Worm (Caenorhabditis elegans) whole organism, young adult: ENCODE data around the gene C06G4.6.

Experiments used
- D2030.7 ChIP-seq: fragments of 200-800 bp; sonication (Bioruptor generic); IDR thresholded peaks from 2 replicates; pipeline ENCODE4 v1.3.6; 2022; ENCODE audit warnings: missing genetic modification reagents, missing genetic modification characterization, missing compliant biosample characterization
- F22D6.2 ChIP-seq: sonication (generic microtip); optimal IDR thresholded peaks from 2 replicates; lab custom pipeline; 2016; ENCODE audit warnings: mild to moderate bottlenecking, missing genetic modification characterization, missing compliant biosample characterization
- F33H1.4 ChIP-seq: fragments of 200-800 bp; sonication (Bioruptor generic); IDR thresholded peaks from 2 replicates; pipeline ENCODE4 v1.3.6; 2022; ENCODE audit warnings: missing genetic modification reagents, missing genetic modification characterization, missing compliant biosample characterization
- F37B4.10 ChIP-seq: fragments of 200-800 bp; sonication (Bioruptor generic); IDR thresholded peaks from 2 replicates; pipeline ENCODE4 v1.3.6; 2022; ENCODE audit warnings: missing genetic modification characterization, missing compliant biosample characterization
- F39B2.1 ChIP-seq: fragments of 200-800 bp; sonication (Bioruptor generic); IDR thresholded peaks from 2 replicates; pipeline ENCODE4 v1.3.6; 2022; ENCODE audit warnings: missing genetic modification reagents, missing genetic modification characterization, missing compliant biosample characterization
- F52B5.7 ChIP-seq: sonication (generic microtip); optimal IDR thresholded peaks from 2 replicates; lab custom pipeline; 2016; ENCODE audit warnings: mild to moderate bottlenecking, missing genetic modification characterization, missing compliant biosample characterization
- Y53G8AR.9 ChIP-seq: fragments of 200-800 bp; sonication (Bioruptor generic); conservative IDR thresholded peaks from 2 replicates; pipeline ENCODE4 v1.3.6; 2022; ENCODE audit warnings: missing genetic modification reagents, missing genetic modification characterization, missing compliant biosample characterization
- Y56A3A.18 ChIP-seq: fragments of 200-800 bp; sonication (Bioruptor generic); IDR thresholded peaks from 2 replicates; pipeline ENCODE4 v1.3.6; 2022; ENCODE audit warnings: missing genetic modification reagents, missing genetic modification characterization, missing compliant biosample characterization
- Y67H2A.10 ChIP-seq: fragments of 200-800 bp; sonication (Bioruptor generic); conservative IDR thresholded peaks from 2 replicates; pipeline ENCODE4 v1.3.6; 2022; ENCODE audit warnings: missing genetic modification reagents, missing genetic modification characterization, missing compliant biosample characterization
- Y79H2A.3 ChIP-seq: fragments of 200-800 bp; sonication (Bioruptor generic); conservative IDR thresholded peaks from 2 replicates; pipeline ENCODE4 v1.3.6; 2022; ENCODE audit warnings: missing genetic modification reagents, missing genetic modification characterization, missing compliant biosample characterization
- Y95B8A.8 ChIP-seq: fragments of 200-800 bp; sonication (Bioruptor generic); IDR thresholded peaks from 2 replicates; pipeline ENCODE4 v1.3.6; 2022; ENCODE audit warnings: missing genetic modification reagents, missing genetic modification characterization, missing compliant biosample characterization
- ZK185.1 ChIP-seq: sonication (generic microtip); optimal IDR thresholded peaks from 2 replicates; lab custom pipeline; 2016; ENCODE audit warnings: mild to moderate bottlenecking, missing genetic modification characterization, missing compliant biosample characterization; ENCODE audit not compliant: poor library complexity, severe bottlenecking
- ama-1 ChIP-seq, 3 experiments: fragments of 150-350 bp in 1 of 3; sonication (generic microtip) in 2 of 3; optimal IDR thresholded peaks; 2 replicates each; lab custom pipeline; 2014 to 2018; ENCODE audit warnings: missing biosample characterization in 2 of 3, missing genetic modification characterization in 2 of 3, missing genetic modification reagents in 2 of 3
- attf-3 ChIP-seq: fragments of 200-800 bp; sonication (Bioruptor generic); conservative IDR thresholded peaks from 2 replicates; pipeline ENCODE4 v1.3.6; 2022; ENCODE audit warnings: missing genetic modification reagents, missing genetic modification characterization, missing compliant biosample characterization
- bed-2 ChIP-seq: fragments of 200-800 bp; sonication (Bioruptor generic); IDR thresholded peaks from 2 replicates; pipeline ENCODE4 v1.3.6; 2022; ENCODE audit warnings: missing genetic modification reagents, missing genetic modification characterization, missing compliant biosample characterization
- ccch-3 ChIP-seq: fragments of 200-800 bp; sonication (Bioruptor generic); optimal IDR thresholded peaks from 2 replicates; lab custom pipeline; 2018; ENCODE audit warnings: mild to moderate bottlenecking, missing genetic modification characterization, missing compliant biosample characterization
- dox-1 ChIP-seq: fragments of 200-800 bp; sonication (Bioruptor generic); IDR thresholded peaks from 2 replicates; pipeline ENCODE4 v1.3.6; 2022; ENCODE audit warnings: missing genetic modification reagents, missing genetic modification characterization, missing compliant biosample characterization
- dpl-1 ChIP-seq: fragments of 150-350 bp; optimal IDR thresholded peaks from 2 replicates; lab custom pipeline; 2014; ENCODE audit warnings: missing biosample characterization, missing genetic modification reagents, missing genetic modification characterization
- efl-1 ChIP-seq: fragments of 150-350 bp; optimal IDR thresholded peaks from 2 replicates; lab custom pipeline; 2014; ENCODE audit warnings: missing biosample characterization, missing genetic modification reagents, missing genetic modification characterization
- egl-44 ChIP-seq: fragments of 200-800 bp; sonication (Bioruptor generic); IDR thresholded peaks from 2 replicates; pipeline ENCODE4 v1.3.6; 2022; ENCODE audit warnings: missing genetic modification reagents, missing genetic modification characterization, missing compliant biosample characterization
- ets-4 ChIP-seq: fragments of 200-800 bp; sonication (Bioruptor generic); optimal IDR thresholded peaks from 2 replicates; lab custom pipeline; 2018; ENCODE audit warnings: mild to moderate bottlenecking, missing genetic modification characterization, missing compliant biosample characterization
- lsl-1 ChIP-seq: fragments of 200-800 bp; sonication (Bioruptor generic); optimal IDR thresholded peaks from 2 replicates; lab custom pipeline; 2018; ENCODE audit warnings: mild to moderate bottlenecking, missing genetic modification characterization, moderate library complexity, missing compliant biosample characterization
- madf-3 ChIP-seq: fragments of 200-800 bp; sonication (Bioruptor generic); IDR thresholded peaks from 2 replicates; pipeline ENCODE4 v1.3.6; 2022; ENCODE audit warnings: missing genetic modification reagents, missing genetic modification characterization, missing compliant biosample characterization
- madf-6 ChIP-seq: fragments of 200-800 bp; sonication (Bioruptor generic); IDR thresholded peaks from 2 replicates; pipeline ENCODE4 v1.3.6; 2022; ENCODE audit warnings: missing genetic modification reagents, missing genetic modification characterization, missing compliant biosample characterization
- madf-8 ChIP-seq: fragments of 200-800 bp; sonication (Bioruptor generic); conservative IDR thresholded peaks from 2 replicates; pipeline ENCODE4 v1.3.6; 2022; ENCODE audit warnings: missing genetic modification reagents, missing genetic modification characterization, missing compliant biosample characterization
- mes-4 ChIP-seq: sonication (generic microtip); optimal IDR thresholded peaks from 2 replicates; lab custom pipeline; 2016; ENCODE audit warnings: missing genotype, missing genetic modification characterization, missing compliant biosample characterization
- nfya-2 ChIP-seq: fragments of 200-800 bp; sonication (Bioruptor generic); IDR thresholded peaks from 2 replicates; pipeline ENCODE4 v1.3.6; 2022; ENCODE audit warnings: missing genetic modification reagents, missing genetic modification characterization, missing compliant biosample characterization
- nhr-90 ChIP-seq: sonication (generic microtip); optimal IDR thresholded peaks from 2 replicates; lab custom pipeline; 2016; ENCODE audit warnings: missing genotype, mild to moderate bottlenecking, missing genetic modification characterization, missing compliant biosample characterization
- pha-4 ChIP-seq: fragments of 150-350 bp; sonication (generic microtip); optimal IDR thresholded peaks from 2 replicates; lab custom pipeline; 2014; ENCODE audit warnings: missing biosample characterization, missing genetic modification reagents, missing genetic modification characterization
- snpc-1.1 ChIP-seq: sonication (generic microtip); optimal IDR thresholded peaks from 2 replicates; lab custom pipeline; 2017; ENCODE audit warnings: missing genetic modification characterization, mild to moderate bottlenecking, missing compliant biosample characterization, antibody characterized with exemption, moderate library complexity, missing genotype, missing genetic modification reagents; ENCODE audit not compliant: insufficient read depth
- snpc-1.3 ChIP-seq: sonication (generic microtip); optimal IDR thresholded peaks from 2 replicates; lab custom pipeline; 2017; ENCODE audit warnings: missing genetic modification characterization, mild to moderate bottlenecking, missing compliant biosample characterization, antibody characterized with exemption, moderate library complexity, missing genotype, missing genetic modification reagents; ENCODE audit not compliant: insufficient read depth
- unc-130 ChIP-seq: sonication (generic microtip); optimal IDR thresholded peaks from 2 replicates; lab custom pipeline; 2016; ENCODE audit warnings: missing genetic modification reagents, missing genetic modification characterization, missing compliant biosample characterization
- ztf-18 ChIP-seq: sonication (generic microtip); optimal IDR thresholded peaks from 2 replicates; lab custom pipeline; 2016; ENCODE audit warnings: missing genotype, mild to moderate bottlenecking, missing genetic modification characterization, missing compliant biosample characterization
- ztf-28 ChIP-seq: fragments of 200-800 bp; sonication (Bioruptor generic); IDR thresholded peaks from 2 replicates; pipeline ENCODE4 v1.3.6; 2022; ENCODE audit warnings: missing genetic modification reagents, missing genetic modification characterization, missing compliant biosample characterization

Gene C06G4.6

ce11 chrIII:8027942-8028341 is 23.8 kb downstream of the C06G4.6 start, which contains the start of gene mdt-30 (continued):
- no peak for TF ChIP-seq snpc-1.3
- 0 out of 2 replicates have a peak, but pooled peaks have one; percentile 12 for TF ChIP-seq madf-3 (GFP tag; lab: Robert Waterston, UW)
- no peak for TF ChIP-seq D2030.7
- TF ChIP-seq snpc-1.1, result no peak
- TF ChIP-seq, all 124 proteins: peak for 4

ce11 chrIII:8029487-8029886 is 25.3 kb downstream of the C06G4.6 start, which contains the start of gene F44B9.8:
TSS of gene F44B9.8 (minus strand) at chrIII:8029649.
- no peak for TF ChIP-seq ZK185.1 (tag; lab: Kevin White, UChicago)
- peak; percentile 80 for TF ChIP-seq F33H1.4 (GFP tag; lab: Robert Waterston, UW)
- peak; percentile 9 for TF ChIP-seq lsl-1 (GFP tag; lab: Kevin White, UChicago)
- no peak for TF ChIP-seq ccch-3 (GFP tag; lab: Kevin White, UChicago)
- peak; percentile 32 for TF ChIP-seq dpl-1
- peak; percentile 62; the same call in 1 of the 2 replicates for TF ChIP-seq madf-6 (GFP tag; lab: Robert Waterston, UW)
- TF ChIP-seq efl-1 (GFP tag; lab: Kevin White, UChicago), result peak; percentile 42
- TF ChIP-seq pha-4 (tag; lab: Kevin White, UChicago), result peak; percentile 9

ce11 chrIII:8030963-8031362 is 26.8 kb downstream of the C06G4.6 start, which contains the start of gene F44B9.9:
TSS of gene F44B9.9 (minus strand) at chrIII:8031063.
- no peak for TF ChIP-seq attf-3
- TF ChIP-seq ztf-28 (GFP tag; lab: Robert Waterston, UW), result no peak
- no peak for TF ChIP-seq nfya-2 (GFP tag; lab: Robert Waterston, UW)
- no peak for TF ChIP-seq ama-1 (optimal IDR thresholded peaks at IDR 0.05; lab: Kevin White, UChicago)
- TF ChIP-seq ama-1 (GFP tag; optimal IDR thresholded peaks at IDR 0.05; lab: Kevin White, UChicago), result no peak
- no peak for TF ChIP-seq F52B5.7
- no peak for TF ChIP-seq Y56A3A.18 (GFP tag; lab: Robert Waterston, UW)
- no peak for TF ChIP-seq F39B2.1 (GFP tag; lab: Robert Waterston, UW)
- no peak for TF ChIP-seq snpc-1.3
- no peak for TF ChIP-seq madf-6 (GFP tag; lab: Robert Waterston, UW)
- TF ChIP-seq madf-8, result no peak
- no peak for TF ChIP-seq Y79H2A.3 (GFP tag; lab: Robert Waterston, UW)
- TF ChIP-seq Y67H2A.10 (GFP tag; lab: Robert Waterston, UW), result no peak
- TF ChIP-seq Y53G8AR.9 (GFP tag; lab: Robert Waterston, UW), result no peak
- no peak for TF ChIP-seq ets-4 (GFP tag; lab: Kevin White, UChicago)
- TF ChIP-seq F22D6.2 (tag; lab: Kevin White, UChicago), result no peak
- TF ChIP-seq madf-3 (GFP tag; lab: Robert Waterston, UW), result no peak
- no peak for TF ChIP-seq egl-44 (GFP tag; lab: Robert Waterston, UW)
- TF ChIP-seq, all 124 proteins: peak for 0

- TF ChIP-seq lsl-1 (GFP tag; lab: Kevin White, UChicago) (no peak), ztf-28 (GFP tag; lab: Robert Waterston, UW) (no peak), ztf-18 (tag; lab: Kevin White, UChicago) (no peak), unc-130 (no peak), Y79H2A.3 (GFP tag; lab: Robert Waterston, UW) (no peak), bed-2 (GFP tag; lab: Robert Waterston, UW) (no peak), F37B4.10 (GFP tag; lab: Robert Waterston, UW) (no peak), F52B5.7 (no peak), nhr-90 (tag; lab: Kevin White, UChicago) (no peak), Y95B8A.8 (GFP tag; lab: Robert Waterston, UW) (no peak), dox-1 (no peak), snpc-1.3 (no peak), mes-4 (tag; lab: Kevin White, UChicago) (no peak)
- TF ChIP-seq, all 124 proteins: peak for 0
Measured at ce11 chrIII:8033534-8033933, 29.3 kb downstream of the C06G4.6 start, which contains the start of gene F44B9.10. TSS of gene F44B9.10 (minus strand) at chrIII:8033634.
